Fruit fly (Drosophila melanogaster) whole organism, embryonic: ENCODE results near the gene CG46439.

Experiments used
- CG11504 ChIP-seq: fragments of 200-800 bp; sonication (Bioruptor generic); optimal IDR thresholded peaks from 3 replicates; lab custom pipeline; 2019; ENCODE audit warnings: missing biosample characterization, mild to moderate bottlenecking, missing genetic modification characterization, moderate library complexity
- CG12236 ChIP-seq: fragments of 200-800 bp; sonication (Bioruptor generic); optimal IDR thresholded peaks from 2 replicates; lab custom pipeline; 2016; ENCODE audit warnings: missing biosample characterization, missing genetic modification characterization
- CG13894 ChIP-seq: fragments of 200-800 bp; sonication (Bioruptor generic); optimal IDR thresholded peaks from 3 replicates; lab custom pipeline; 2018; ENCODE audit warnings: missing biosample characterization, mild to moderate bottlenecking, missing genetic modification characterization, moderate library complexity
- CG14667 ChIP-seq: fragments of 200-800 bp; sonication (Bioruptor generic); IDR thresholded peaks from 2 replicates; pipeline ENCODE4 v1.3.6; 2022; ENCODE audit warnings: missing biosample characterization, missing genetic modification characterization
- CG17802 ChIP-seq: fragments of 200-800 bp; sonication (Bioruptor generic); optimal IDR thresholded peaks from 2 replicates; lab custom pipeline; 2018; ENCODE audit warnings: missing biosample characterization, mild to moderate bottlenecking, missing genetic modification characterization, moderate library complexity
- CG7963 ChIP-seq: fragments of 200-800 bp; sonication (Bioruptor generic); IDR thresholded peaks from 3 replicates; pipeline ENCODE4 v1.3.6; 2022; ENCODE audit warnings: missing biosample characterization, missing genetic modification characterization; ENCODE audit not compliant: partially characterized antibody
- Dfd ChIP-seq, 2 experiments: fragments of >200 bp; optimal IDR thresholded peaks; 2 replicates each; lab custom pipeline; 2017; ENCODE audit warnings: missing biosample characterization in 2 of 2, missing genetic modification characterization in 2 of 2
- Scr ChIP-seq: fragments of 200-800 bp; sonication (Bioruptor generic); IDR thresholded peaks from 2 replicates; pipeline ENCODE4 v1.3.6; 2022; ENCODE audit warnings: missing biosample characterization, missing genetic modification characterization; ENCODE audit not compliant: partially characterized antibody
- dati ChIP-seq: fragments of 200-800 bp; sonication (Bioruptor generic); IDR thresholded peaks from 2 replicates; pipeline ENCODE4 v1.3.6; 2022; ENCODE audit warnings: missing biosample characterization, missing genetic modification characterization
- fru ChIP-seq: fragments of >200 bp; optimal IDR thresholded peaks from 2 replicates; lab custom pipeline; 2017
- jigr1 ChIP-seq: fragments of 200-800 bp; sonication (Bioruptor generic); IDR thresholded peaks from 3 replicates; pipeline ENCODE4 v1.3.6; 2022; ENCODE audit warnings: missing biosample characterization, missing genetic modification characterization
- repo ChIP-seq: fragments of 200-800 bp; sonication (Bioruptor generic); optimal IDR thresholded peaks from 2 replicates; lab custom pipeline; 2016; ENCODE audit warnings: missing biosample characterization, missing genetic modification characterization
- tgo ChIP-seq: fragments of 200-800 bp; sonication (Bioruptor generic); IDR thresholded peaks from 3 replicates; pipeline ENCODE4 v1.3.6; 2022; ENCODE audit warnings: missing biosample characterization, missing genetic modification characterization

- TF ChIP-seq CG7963 (GFP tag; lab: Robert Waterston, UW) (no peak), CG14667 (GFP tag; lab: Robert Waterston, UW) (peak; percentile 92), CG11504 (tag; lab: Kevin White, UChicago) (peak; percentile 97), CG12236 (GFP tag; lab: Kevin White, UChicago) (peak; percentile 98), CG13894 (tag; lab: Kevin White, UChicago) (no peak), dati (GFP tag; lab: Robert Waterston, UW) (peak; percentile 90), repo (GFP tag; lab: Kevin White, UChicago) (peak; percentile 96), fru (lab: Kevin White, UChicago) (no peak), jigr1 (GFP tag; lab: Robert Waterston, UW) (peak; percentile 87), Dfd (GFP tag; optimal IDR thresholded peaks at IDR 0.05; lab: Kevin White, UChicago) (no peak), CG17802 (tag; lab: Kevin White, UChicago) (peak; percentile 75), Scr (no peak), tgo (GFP tag; lab: Robert Waterston, UW) (peak; percentile 95)
Measured at dm6 chr3L:11084557-11085231, 11.4 kb downstream of the CG46439 start.
